Worm (Caenorhabditis elegans) whole organism, young adult: Measurements from ENCODE around the gene sre-46.

Source experiments
- B0019.2 ChIP-seq: fragments of 200-800 bp; sonication (Bioruptor generic); conservative IDR thresholded peaks from 2 replicates; pipeline ENCODE4 v1.3.6; 2022; ENCODE audit warnings: missing genetic modification reagents, missing genetic modification characterization, missing compliant biosample characterization
- B0336.3 ChIP-seq: fragments of 200-800 bp; sonication (Bioruptor generic); IDR thresholded peaks from 2 replicates; pipeline ENCODE4 v1.3.6; 2022; ENCODE audit warnings: missing genetic modification characterization, missing compliant biosample characterization
- D2030.7 ChIP-seq: fragments of 200-800 bp; sonication (Bioruptor generic); IDR thresholded peaks from 2 replicates; pipeline ENCODE4 v1.3.6; 2022; ENCODE audit warnings: missing genetic modification reagents, missing genetic modification characterization, missing compliant biosample characterization
- F22D6.2 ChIP-seq: sonication (generic microtip); optimal IDR thresholded peaks from 2 replicates; lab custom pipeline; 2016; ENCODE audit warnings: mild to moderate bottlenecking, missing genetic modification characterization, missing compliant biosample characterization
- F23B12.7 ChIP-seq: sonication (generic microtip); optimal IDR thresholded peaks from 2 replicates; lab custom pipeline; 2017; ENCODE audit warnings: missing genetic modification characterization, mild to moderate bottlenecking, missing compliant biosample characterization, antibody characterized with exemption, moderate library complexity; ENCODE audit not compliant: insufficient read depth
- F33H1.4 ChIP-seq: fragments of 200-800 bp; sonication (Bioruptor generic); IDR thresholded peaks from 2 replicates; pipeline ENCODE4 v1.3.6; 2022; ENCODE audit warnings: missing genetic modification reagents, missing genetic modification characterization, missing compliant biosample characterization
- F37B4.10 ChIP-seq: fragments of 200-800 bp; sonication (Bioruptor generic); IDR thresholded peaks from 2 replicates; pipeline ENCODE4 v1.3.6; 2022; ENCODE audit warnings: missing genetic modification characterization, missing compliant biosample characterization
- F39B2.1 ChIP-seq: fragments of 200-800 bp; sonication (Bioruptor generic); IDR thresholded peaks from 2 replicates; pipeline ENCODE4 v1.3.6; 2022; ENCODE audit warnings: missing genetic modification reagents, missing genetic modification characterization, missing compliant biosample characterization
- F55B11.4 ChIP-seq: sonication (generic microtip); optimal IDR thresholded peaks from 2 replicates; lab custom pipeline; 2016; ENCODE audit warnings: missing compliant biosample characterization, missing genetic modification characterization, borderline replicate concordance; ENCODE audit not compliant: insufficient read depth
- K11D2.4 ChIP-seq: fragments of 200-800 bp; sonication (Bioruptor generic); IDR thresholded peaks from 2 replicates; pipeline ENCODE4 v1.3.6; 2022; ENCODE audit warnings: missing genetic modification reagents, missing genetic modification characterization, missing compliant biosample characterization
- Y53F4B.3 ChIP-seq: fragments of 200-800 bp; sonication (Bioruptor generic); IDR thresholded peaks from 2 replicates; pipeline ENCODE4 v1.3.6; 2022; ENCODE audit warnings: missing genetic modification reagents, missing genetic modification characterization, missing compliant biosample characterization
- Y53G8AR.9 ChIP-seq: fragments of 200-800 bp; sonication (Bioruptor generic); conservative IDR thresholded peaks from 2 replicates; pipeline ENCODE4 v1.3.6; 2022; ENCODE audit warnings: missing genetic modification reagents, missing genetic modification characterization, missing compliant biosample characterization
- Y67H2A.10 ChIP-seq: fragments of 200-800 bp; sonication (Bioruptor generic); conservative IDR thresholded peaks from 2 replicates; pipeline ENCODE4 v1.3.6; 2022; ENCODE audit warnings: missing genetic modification reagents, missing genetic modification characterization, missing compliant biosample characterization
- ZK185.1 ChIP-seq: sonication (generic microtip); optimal IDR thresholded peaks from 2 replicates; lab custom pipeline; 2016; ENCODE audit warnings: mild to moderate bottlenecking, missing genetic modification characterization, missing compliant biosample characterization; ENCODE audit not compliant: poor library complexity, severe bottlenecking
- akir-1 ChIP-seq: fragments of 200-800 bp; sonication (Bioruptor generic); optimal IDR thresholded peaks from 2 replicates; lab custom pipeline; 2018; ENCODE audit warnings: mild to moderate bottlenecking, missing genetic modification characterization, moderate library complexity, missing compliant biosample characterization
- aptf-3 ChIP-seq: fragments of 200-800 bp; sonication (Bioruptor generic); IDR thresholded peaks from 2 replicates; pipeline ENCODE4 v1.3.6; 2022; ENCODE audit warnings: missing genetic modification characterization, missing compliant biosample characterization
- attf-6 ChIP-seq: fragments of 200-800 bp; sonication (Bioruptor generic); IDR thresholded peaks from 2 replicates; pipeline ENCODE4 v1.3.6; 2022; ENCODE audit warnings: missing genetic modification reagents, missing genetic modification characterization, missing compliant biosample characterization
- bed-1 ChIP-seq: fragments of 200-800 bp; sonication (Bioruptor generic); IDR thresholded peaks from 2 replicates; pipeline ENCODE4 v1.3.6; 2022; ENCODE audit warnings: missing genetic modification reagents, missing genetic modification characterization, missing compliant biosample characterization
- ccch-3 ChIP-seq: fragments of 200-800 bp; sonication (Bioruptor generic); optimal IDR thresholded peaks from 2 replicates; lab custom pipeline; 2018; ENCODE audit warnings: mild to moderate bottlenecking, missing genetic modification characterization, missing compliant biosample characterization
- cebp-1 ChIP-seq, 2 experiments: fragments of 200-800 bp in 1 of 2; sonication (Bioruptor generic) in 1 of 2; sonication (generic microtip) in 1 of 2; IDR thresholded peaks in 1 of 2; optimal IDR thresholded peaks in 1 of 2; 2 replicates each; pipeline versions ENCODE4 v1.3.6 to Lab custom; 2017 to 2022; ENCODE audit warnings: missing compliant biosample characterization in 2 of 2, missing genetic modification characterization in 2 of 2, mild to moderate bottlenecking in 1 of 2, missing genetic modification reagents in 1 of 2, moderate library complexity in 1 of 2
- dox-1 ChIP-seq: fragments of 200-800 bp; sonication (Bioruptor generic); IDR thresholded peaks from 2 replicates; pipeline ENCODE4 v1.3.6; 2022; ENCODE audit warnings: missing genetic modification reagents, missing genetic modification characterization, missing compliant biosample characterization
- dpl-1 ChIP-seq: fragments of 150-350 bp; optimal IDR thresholded peaks from 2 replicates; lab custom pipeline; 2014; ENCODE audit warnings: missing biosample characterization, missing genetic modification reagents, missing genetic modification characterization
- efl-1 ChIP-seq: fragments of 150-350 bp; optimal IDR thresholded peaks from 2 replicates; lab custom pipeline; 2014; ENCODE audit warnings: missing biosample characterization, missing genetic modification reagents, missing genetic modification characterization
- egrh-3 ChIP-seq: fragments of 200-800 bp; sonication (Bioruptor generic); IDR thresholded peaks from 2 replicates; pipeline ENCODE4 v1.3.6; 2022; ENCODE audit warnings: missing genetic modification reagents, missing genetic modification characterization, missing compliant biosample characterization
- ekl-4 ChIP-seq: fragments of 200-800 bp; sonication (Bioruptor generic); IDR thresholded peaks from 2 replicates; pipeline ENCODE4 v1.3.6; 2022; ENCODE audit warnings: missing genetic modification reagents, missing genetic modification characterization, missing compliant biosample characterization
- gei-17 ChIP-seq: fragments of 200-800 bp; sonication (Bioruptor generic); optimal IDR thresholded peaks from 2 replicates; lab custom pipeline; 2018; ENCODE audit warnings: mild to moderate bottlenecking, missing genetic modification characterization, missing compliant biosample characterization
- hlh-12 ChIP-seq: sonication (generic microtip); optimal IDR thresholded peaks from 2 replicates; lab custom pipeline; 2016; ENCODE audit warnings: missing genetic modification characterization, missing compliant biosample characterization
- hmg-1.2 ChIP-seq: fragments of 200-800 bp; sonication (Bioruptor generic); IDR thresholded peaks from 2 replicates; pipeline ENCODE4 v1.3.6; 2022; ENCODE audit warnings: missing genetic modification reagents, missing genetic modification characterization, missing compliant biosample characterization
- let-607 ChIP-seq, 2 experiments: fragments of 200-800 bp in 1 of 2; sonication (Bioruptor generic) in 1 of 2; sonication (generic microtip) in 1 of 2; optimal IDR thresholded peaks; 2 replicates each; lab custom pipeline; 2016 to 2018; ENCODE audit warnings: mild to moderate bottlenecking in 2 of 2, missing compliant biosample characterization in 2 of 2, missing genetic modification characterization in 2 of 2, moderate library complexity in 2 of 2, missing genotype in 1 of 2
- madf-6 ChIP-seq: fragments of 200-800 bp; sonication (Bioruptor generic); IDR thresholded peaks from 2 replicates; pipeline ENCODE4 v1.3.6; 2022; ENCODE audit warnings: missing genetic modification reagents, missing genetic modification characterization, missing compliant biosample characterization
- mxl-1 ChIP-seq: sonication (generic microtip); optimal IDR thresholded peaks from 2 replicates; lab custom pipeline; 2016; ENCODE audit warnings: missing genetic modification characterization, missing compliant biosample characterization
- nhr-179 ChIP-seq: sonication (generic microtip); optimal IDR thresholded peaks from 2 replicates; lab custom pipeline; 2016; ENCODE audit warnings: mild to moderate bottlenecking, missing genetic modification characterization, missing compliant biosample characterization
- repo-1 ChIP-seq: sonication (generic microtip); optimal IDR thresholded peaks from 2 replicates; lab custom pipeline; 2017; ENCODE audit warnings: mild to moderate bottlenecking, missing genetic modification characterization, missing compliant biosample characterization
- sdz-38 ChIP-seq: sonication (generic microtip); optimal IDR thresholded peaks from 2 replicates; lab custom pipeline; 2016; ENCODE audit warnings: missing genotype, missing genetic modification characterization, missing compliant biosample characterization
- sea-2 ChIP-seq: fragments of 200-800 bp; sonication (Bioruptor generic); IDR thresholded peaks from 2 replicates; pipeline ENCODE4 v1.3.6; 2022; ENCODE audit warnings: missing genetic modification characterization, missing compliant biosample characterization
- snpc-1.1 ChIP-seq: sonication (generic microtip); optimal IDR thresholded peaks from 2 replicates; lab custom pipeline; 2017; ENCODE audit warnings: missing genetic modification characterization, mild to moderate bottlenecking, missing compliant biosample characterization, antibody characterized with exemption, moderate library complexity, missing genotype, missing genetic modification reagents; ENCODE audit not compliant: insufficient read depth
- snpc-1.3 ChIP-seq: sonication (generic microtip); optimal IDR thresholded peaks from 2 replicates; lab custom pipeline; 2017; ENCODE audit warnings: missing genetic modification characterization, mild to moderate bottlenecking, missing compliant biosample characterization, antibody characterized with exemption, moderate library complexity, missing genotype, missing genetic modification reagents; ENCODE audit not compliant: insufficient read depth
- snpc-3.4 ChIP-seq: sonication (generic microtip); optimal IDR thresholded peaks from 2 replicates; lab custom pipeline; 2017; ENCODE audit warnings: missing genetic modification characterization, mild to moderate bottlenecking, missing compliant biosample characterization, antibody characterized with exemption, moderate library complexity, missing genotype, missing genetic modification reagents
- snpc-4 ChIP-seq, 5 experiments: fragments of 150-350 bp in 1 of 5; sonication (generic microtip) in 4 of 5; optimal IDR thresholded peaks; 2 replicates each; lab custom pipeline; 2014 to 2018; ENCODE audit warnings: missing genetic modification characterization in 5 of 5, missing biosample characterization in 3 of 5, antibody characterized with exemption in 2 of 5, mild to moderate bottlenecking in 2 of 5, missing compliant biosample characterization in 2 of 5, missing genotype in 2 of 5, moderate library complexity in 2 of 5, missing genetic modification reagents in 1 of 5
- tbx-9 ChIP-seq: sonication (generic microtip); optimal IDR thresholded peaks from 2 replicates; lab custom pipeline; 2016; ENCODE audit warnings: borderline replicate concordance, missing genetic modification characterization, inconsistent platforms, missing compliant biosample characterization
- unc-130 ChIP-seq: sonication (generic microtip); optimal IDR thresholded peaks from 2 replicates; lab custom pipeline; 2016; ENCODE audit warnings: missing genetic modification reagents, missing genetic modification characterization, missing compliant biosample characterization
- xnd-1 ChIP-seq: sonication (generic microtip); optimal IDR thresholded peaks from 2 replicates; lab custom pipeline; 2016; ENCODE audit warnings: missing genotype, missing genetic modification reagents, missing genetic modification characterization, missing compliant biosample characterization
- ztf-25 ChIP-seq: fragments of 200-800 bp; sonication (Bioruptor generic); IDR thresholded peaks from 2 replicates; pipeline ENCODE4 v1.3.6; 2022; ENCODE audit warnings: missing genetic modification reagents, missing genetic modification characterization, missing compliant biosample characterization
- ztf-28 ChIP-seq: fragments of 200-800 bp; sonication (Bioruptor generic); IDR thresholded peaks from 2 replicates; pipeline ENCODE4 v1.3.6; 2022; ENCODE audit warnings: missing genetic modification reagents, missing genetic modification characterization, missing compliant biosample characterization
- ztf-3 ChIP-seq: fragments of 200-800 bp; sonication (Bioruptor generic); optimal IDR thresholded peaks from 2 replicates; lab custom pipeline; 2018; ENCODE audit warnings: mild to moderate bottlenecking, missing genetic modification characterization, missing compliant biosample characterization

Gene sre-46

DNA sequence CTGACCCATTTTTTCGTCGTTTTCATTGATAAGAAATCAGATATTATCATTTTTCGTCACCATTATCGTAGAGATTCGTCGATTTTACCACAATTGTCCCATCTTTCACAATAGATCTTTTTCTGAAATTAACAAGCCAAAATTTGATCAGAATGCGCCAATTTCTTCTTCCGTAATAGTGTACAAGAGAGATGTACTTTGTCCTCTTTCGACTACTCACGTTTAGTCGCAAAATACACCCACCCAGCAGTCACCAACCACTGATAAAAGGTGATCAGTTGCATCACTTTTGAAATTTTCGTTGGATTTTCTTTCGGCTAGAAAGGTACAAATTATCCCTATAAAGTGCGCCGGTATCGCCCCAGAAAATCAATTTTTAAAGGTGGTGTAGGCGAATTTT is 11.5 kb upstream of the sre-46 start (continued):
- TF ChIP-seq ztf-25 (GFP tag; lab: Robert Waterston, UW), result no peak
- no peak for TF ChIP-seq egrh-3 (GFP tag; lab: Robert Waterston, UW)

DNA sequence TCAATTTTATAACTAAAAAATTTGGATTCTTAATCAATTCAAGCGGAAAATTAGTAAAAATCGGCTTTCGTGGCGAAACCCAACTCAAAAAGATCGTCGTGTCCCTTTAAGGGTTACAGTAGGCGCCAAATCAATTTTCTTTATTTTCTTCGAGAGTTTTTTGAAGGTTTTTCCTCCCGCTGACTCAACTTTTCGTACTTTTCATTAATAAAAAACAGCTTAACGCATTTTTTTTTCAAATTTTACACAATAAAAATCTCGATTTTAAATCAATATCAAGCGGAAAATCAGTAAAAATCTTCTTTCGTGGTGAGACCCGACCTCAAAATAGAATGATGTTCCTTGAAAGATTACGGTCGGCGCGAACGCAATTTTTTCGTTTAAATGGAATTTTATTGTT is 11.0 kb upstream of the sre-46 start:
- TF ChIP-seq Y53G8AR.9 (GFP tag; lab: Robert Waterston, UW) (no peak), K11D2.4 (GFP tag; lab: Robert Waterston, UW) (no peak), hmg-1.2 (0 out of 2 replicates have a peak, but pooled peaks have one; percentile 14), aptf-3 (GFP tag; lab: Robert Waterston, UW) (no peak), dpl-1 (peak; percentile 12), madf-6 (peak; percentile 92), ztf-3 (GFP tag; lab: Kevin White, UChicago) (no peak), snpc-4 (GFP tag; optimal IDR thresholded peaks at IDR 0.05; lab: Kevin White, UChicago) (no peak), snpc-4 (tag; optimal IDR thresholded peaks at IDR 0.05; lab: Kevin White, UChicago) (peak in 1 of 4 experiments; percentile 41), Y53F4B.3 (GFP tag; lab: Robert Waterston, UW) (no peak), snpc-1.3 (no peak), F23B12.7 (tag; lab: Kevin White, UChicago) (no peak), gei-17 (no peak), F22D6.2 (tag; lab: Kevin White, UChicago) (no peak), tbx-9 (tag; lab: Kevin White, UChicago) (no peak), attf-6 (GFP tag; lab: Robert Waterston, UW) (no peak), xnd-1 (tag; lab: Kevin White, UChicago) (peak; percentile 95), let-607 (tag; optimal IDR thresholded peaks at IDR 0.05; lab: Kevin White, UChicago) (no peak), cebp-1 (GFP tag; IDR thresholded peaks at IDR 0.05; lab: Robert Waterston, UW) (no peak), cebp-1 (tag; optimal IDR thresholded peaks at IDR 0.05; lab: Kevin White, UChicago) (no peak), akir-1 (GFP tag; lab: Kevin White, UChicago) (no peak), repo-1 (tag; lab: Kevin White, UChicago) (no peak), nhr-179 (tag; lab: Kevin White, UChicago) (no peak), Y67H2A.10 (no peak), unc-130 (GFP tag; lab: Kevin White, UChicago) (peak; percentile 40), bed-1 (GFP tag; lab: Robert Waterston, UW) (no peak), F39B2.1 (no peak), efl-1 (GFP tag; lab: Kevin White, UChicago) (peak; percentile 79), F55B11.4 (tag; lab: Kevin White, UChicago) (no peak), F33H1.4 (GFP tag; lab: Robert Waterston, UW) (peak; percentile 92), sdz-38 (no peak), ztf-28 (GFP tag; lab: Robert Waterston, UW) (no peak), snpc-3.4 (tag; lab: Kevin White, UChicago) (peak; percentile 18), B0336.3 (0 out of 2 replicates have a peak, but pooled peaks have one; percentile 22), D2030.7 (GFP tag; lab: Robert Waterston, UW) (peak; percentile 66; the same call in 1 of the 2 replicates), B0019.2 (GFP tag; lab: Robert Waterston, UW) (no peak), ccch-3 (no peak), mxl-1 (no peak), dox-1 (GFP tag; lab: Robert Waterston, UW) (peak; percentile 57), ekl-4 (GFP tag; lab: Robert Waterston, UW) (0 out of 2 replicates have a peak, but pooled peaks have one; percentile 38), hlh-12 (no peak), ZK185.1 (tag; lab: Kevin White, UChicago) (no peak), snpc-1.1 (tag; lab: Kevin White, UChicago) (no peak), F37B4.10 (GFP tag; lab: Robert Waterston, UW) (no peak), sea-2 (no peak)
